Worm (Caenorhabditis elegans): Measurements from ENCODE around the gene K07F5.22.
A peak's percentile ranks its signal among the peaks of the same experiment; 100 is the strongest.

The K07F5.22 gene

ce11 chrIV:9873837-9874236, 9.0 kb downstream of the K07F5.22 start (continued):
- TF ChIP-seq skn-1 (tag; optimal IDR thresholded peaks at IDR 0.05) (no peak), php-3 (GFP tag; IDR thresholded peaks at IDR 0.05) (no peak), pqm-1 (tag; optimal IDR thresholded peaks at IDR 0.05) (peak; percentile 9), zip-11 (GFP tag; IDR thresholded peaks at IDR 0.05) (no peak), ZK546.5 (tag; optimal IDR thresholded peaks at IDR 0.05) (no peak)

ce11 chrIV:9875646-9876045, 10.8 kb downstream of the K07F5.22 start:
- TF ChIP-seq mxl-3 (GFP tag; optimal IDR thresholded peaks at IDR 0.05) (peak; percentile 90), set-16 (GFP tag; IDR thresholded peaks at IDR 0.05) (no peak), lsy-2 (tag; optimal IDR thresholded peaks at IDR 0.05) (peak in 1 of 2 experiments; percentile 60), Y48G9A.11 (GFP tag; IDR thresholded peaks at IDR 0.05) (no peak), zag-1 (tag; optimal IDR thresholded peaks at IDR 0.05) (no peak), ctbp-1 (GFP tag; IDR thresholded peaks at IDR 0.05) (no peak), dmd-8 (GFP tag; IDR thresholded peaks at IDR 0.05) (no peak), daf-8 (GFP tag; IDR thresholded peaks at IDR 0.05) (no peak), dve-1 (tag; optimal IDR thresholded peaks at IDR 0.05; ENCODE audit: insufficient read depth) (peak; percentile 74), lin-15B (tag; optimal IDR thresholded peaks at IDR 0.05) (no peak), snpc-4 (tag; optimal IDR thresholded peaks at IDR 0.05) (no peak), tra-1 (GFP tag; IDR thresholded peaks at IDR 0.05) (no peak), T20F7.1 (GFP tag; optimal IDR thresholded peaks at IDR 0.05) (peak; percentile 44), unc-39 (tag; optimal IDR thresholded peaks at IDR 0.05) (no peak), madf-9 (GFP tag; conservative IDR thresholded peaks at IDR 0.05) (no peak), nhr-111 (GFP tag; optimal IDR thresholded peaks at IDR 0.05) (no peak), zfp-2 (tag; optimal IDR thresholded peaks at IDR 0.05) (no peak), egl-27 (tag; optimal IDR thresholded peaks at IDR 0.05) (no peak), mep-1 (tag; optimal IDR thresholded peaks at IDR 0.05) (peak; percentile 50), lin-38 (GFP tag; IDR thresholded peaks at IDR 0.05) (no peak), zfp-3 (GFP tag; conservative IDR thresholded peaks at IDR 0.05) (no peak), pha-4 (GFP tag; IDR thresholded peaks at IDR 0.05) (no peak), pha-4 (tag; optimal IDR thresholded peaks at IDR 0.05) (no peak), nhr-28 (tag; optimal IDR thresholded peaks at IDR 0.05) (peak; percentile 87), hlh-11 (tag; optimal IDR thresholded peaks at IDR 0.05) (peak; percentile 80), dpl-1 (GFP tag; optimal IDR thresholded peaks at IDR 0.05) (peak; percentile 14), hlh-30 (tag; optimal IDR thresholded peaks at IDR 0.05; ENCODE audit: insufficient read depth) (peak; percentile 76), daf-16 (GFP tag; optimal IDR thresholded peaks at IDR 0.05) (no peak), daf-16 (tag; optimal IDR thresholded peaks at IDR 0.05) (peak; percentile 88), ceh-44 (GFP tag; IDR thresholded peaks at IDR 0.05) (no peak), cey-2 (tag; optimal IDR thresholded peaks at IDR 0.05; ENCODE audit: borderline replicate concordance, insufficient read depth) (peak; percentile 44), sdz-12 (GFP tag; optimal IDR thresholded peaks at IDR 0.05) (no peak), daf-19 (GFP tag; conservative IDR thresholded peaks at IDR 0.05) (no peak), pqm-1 (tag; optimal IDR thresholded peaks at IDR 0.05) (peak; percentile 11), F37D6.2 (tag; optimal IDR thresholded peaks at IDR 0.05) (no peak), ceh-20 (GFP tag; IDR thresholded peaks at IDR 0.05) (no peak), zip-11 (GFP tag; IDR thresholded peaks at IDR 0.05) (no peak), dmd-9 (GFP tag; IDR thresholded peaks at IDR 0.05) (no peak), aly-2 (tag; optimal IDR thresholded peaks at IDR 0.05) (no peak), aha-1 (tag) (no peak), mdl-1 (tag; optimal IDR thresholded peaks at IDR 0.05) (peak in 1 of 2 experiments; percentile 81), dmd-6 (GFP tag; IDR thresholded peaks at IDR 0.05) (peak; percentile 92), arid-1 (GFP tag; conservative IDR thresholded peaks at IDR 0.05) (no peak), F26F4.8 (GFP tag; conservative IDR thresholded peaks at IDR 0.05) (no peak), F10B5.3 (tag; optimal IDR thresholded peaks at IDR 0.05) (no peak), unc-130 (GFP tag; optimal IDR thresholded peaks at IDR 0.05) (no peak), php-3 (GFP tag; IDR thresholded peaks at IDR 0.05) (0 out of 2 replicates have a peak, but pooled peaks have one; percentile 20)

All from whole organism, L4 larva.